Worm (Caenorhabditis elegans) whole organism, L2 larva: ENCODE data around the gene oxi-1.

Experiments
- aly-2 ChIP-seq: fragments of 150-350 bp; optimal IDR thresholded peaks from 2 replicates; lab custom pipeline; 2014; ENCODE audit warnings: missing biosample characterization, missing genetic modification characterization
- ama-1 ChIP-seq: fragments of 150-350 bp; optimal IDR thresholded peaks from 2 replicates; lab custom pipeline; 2018; ENCODE audit warnings: inconsistent platforms
- blmp-1 ChIP-seq: sonication (generic microtip); optimal IDR thresholded peaks from 2 replicates; lab custom pipeline; 2017; ENCODE audit warnings: missing genetic modification characterization, mild to moderate bottlenecking, missing compliant biosample characterization, antibody characterized with exemption, moderate library complexity; ENCODE audit not compliant: insufficient read depth
- egl-27 ChIP-seq: sonication (generic microtip); optimal IDR thresholded peaks from 3 replicates; lab custom pipeline; 2017; ENCODE audit warnings: missing biosample characterization, missing genetic modification reagents, missing genetic modification characterization
- elt-1 ChIP-seq: fragments of 150-350 bp; optimal IDR thresholded peaks from 2 replicates; lab custom pipeline; 2014; ENCODE audit warnings: missing biosample characterization, missing genetic modification characterization
- nhr-237 ChIP-seq: fragments of 150-350 bp; optimal IDR thresholded peaks from 2 replicates; lab custom pipeline; 2014; ENCODE audit warnings: missing biosample characterization, missing genetic modification characterization
- nhr-25 ChIP-seq: fragments of 150-350 bp; sonication (generic microtip); optimal IDR thresholded peaks from 3 replicates; lab custom pipeline; 2014; ENCODE audit warnings: missing biosample characterization, missing genetic modification characterization
- snpc-4 ChIP-seq: fragments of 150-350 bp; optimal IDR thresholded peaks from 2 replicates; lab custom pipeline; 2014; ENCODE audit warnings: missing biosample characterization, missing genetic modification characterization
- ztf-11 ChIP-seq: sonication (generic microtip); optimal IDR thresholded peaks from 2 replicates; lab custom pipeline; 2017; ENCODE audit warnings: missing biosample characterization, missing genetic modification characterization

ce11 chrIII:10815199-10815598 lies 42.9 kb upstream of the oxi-1 start:
- TF ChIP-seq aly-2 (tag; lab: Kevin White, UChicago) (no peak), blmp-1 (tag; lab: Kevin White, UChicago) (no peak), ama-1 (no peak), nhr-237 (tag; lab: Kevin White, UChicago) (no peak), elt-1 (tag; lab: Kevin White, UChicago) (no peak), ztf-11 (tag; lab: Kevin White, UChicago) (no peak), snpc-4 (tag; lab: Kevin White, UChicago) (no peak), egl-27 (no peak), nhr-25 (tag; lab: Kevin White, UChicago) (no peak)
